Worm (Caenorhabditis elegans) whole organism, young adult: ENCODE data around the gene nyn-3.

Experiments used
- efl-1 ChIP-seq: fragments of 150-350 bp; optimal IDR thresholded peaks from 2 replicates; lab custom pipeline; 2014; ENCODE audit warnings: missing biosample characterization, missing genetic modification reagents, missing genetic modification characterization
- pha-4 ChIP-seq: fragments of 150-350 bp; sonication (generic microtip); optimal IDR thresholded peaks from 2 replicates; lab custom pipeline; 2014; ENCODE audit warnings: missing biosample characterization, missing genetic modification reagents, missing genetic modification characterization

DNA sequence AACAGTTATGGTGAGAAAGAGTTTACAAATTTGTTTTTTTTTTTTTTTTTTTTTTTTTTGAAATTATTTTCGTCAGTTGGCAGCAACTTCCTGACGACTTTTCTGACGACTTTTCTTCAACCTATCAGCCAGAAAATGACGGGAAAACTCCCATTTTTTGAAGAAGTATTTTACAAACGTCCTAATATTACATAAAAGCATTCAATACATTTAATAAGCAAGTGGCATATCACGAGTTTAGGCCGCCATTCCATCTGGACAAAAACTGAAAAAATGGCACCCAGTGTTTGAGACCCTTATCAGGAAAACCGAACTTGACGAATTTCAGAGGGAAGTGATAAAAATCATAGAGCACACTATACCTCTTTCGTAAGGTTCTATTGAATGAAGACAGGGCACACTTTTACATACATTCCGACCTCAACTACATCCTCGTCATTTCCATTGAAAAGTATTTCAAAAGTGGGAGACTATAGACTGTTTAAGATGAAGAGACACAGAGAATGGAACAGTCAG lies 42.4 kb upstream of the nyn-3 start:
- TF ChIP-seq efl-1, result no peak
- TF ChIP-seq pha-4 (tag; lab: Kevin White, UChicago), result no peak
